Fruit fly (Drosophila melanogaster) whole organism, pupa: ENCODE results near the gene ort.

Experiments used
- CG10348 ChIP-seq: fragments of 200-800 bp; sonication (Bioruptor generic); IDR thresholded peaks from 2 replicates; pipeline ENCODE4 v1.3.6; 2022; ENCODE audit warnings: missing biosample characterization, missing genetic modification characterization
- CG12605 ChIP-seq: fragments of 200-800 bp; sonication (Bioruptor generic); IDR thresholded peaks from 2 replicates; pipeline ENCODE4 v1.3.6; 2022; ENCODE audit warnings: missing biosample characterization, missing genetic modification characterization
- CG13204 ChIP-seq: fragments of 200-800 bp; sonication (Bioruptor generic); optimal IDR thresholded peaks from 2 replicates; lab custom pipeline; 2018; ENCODE audit warnings: missing biosample characterization, mild to moderate bottlenecking, missing genetic modification characterization, moderate library complexity
- CG14655 ChIP-seq: fragments of 200-800 bp; sonication (Bioruptor generic); optimal IDR thresholded peaks from 3 replicates; lab custom pipeline; 2017; ENCODE audit warnings: mild to moderate bottlenecking, missing biosample characterization, missing genetic modification reagents, missing genetic modification characterization
- CG15710 ChIP-seq: fragments of 200-800 bp; sonication (Bioruptor generic); optimal IDR thresholded peaks from 2 replicates; lab custom pipeline; 2018; ENCODE audit warnings: missing biosample characterization, mild to moderate bottlenecking, missing genetic modification characterization, moderate library complexity
- CG17806 ChIP-seq: fragments of 200-800 bp; sonication (Bioruptor generic); optimal IDR thresholded peaks from 2 replicates; lab custom pipeline; 2018; ENCODE audit warnings: missing biosample characterization, mild to moderate bottlenecking, missing genetic modification characterization, moderate library complexity
- CG32121 ChIP-seq: fragments of 200-800 bp; sonication (Bioruptor generic); IDR thresholded peaks from 2 replicates; pipeline ENCODE4 v1.3.6; 2022; ENCODE audit warnings: missing biosample characterization, missing genetic modification characterization
- CG34367 ChIP-seq: fragments of 200-800 bp; sonication (Bioruptor generic); optimal IDR thresholded peaks from 2 replicates; lab custom pipeline; 2018; ENCODE audit warnings: missing biosample characterization, mild to moderate bottlenecking, missing genetic modification characterization
- CG4496 ChIP-seq: fragments of 200-800 bp; sonication (Bioruptor generic); IDR thresholded peaks from 3 replicates; pipeline ENCODE4 v1.3.6; 2022; ENCODE audit warnings: missing biosample characterization, missing genetic modification characterization
- CG8159 ChIP-seq: fragments of 200-800 bp; sonication (Bioruptor generic); optimal IDR thresholded peaks from 3 replicates; lab custom pipeline; 2018; ENCODE audit warnings: missing biosample characterization, mild to moderate bottlenecking, missing genetic modification characterization, moderate library complexity
- CG8301 ChIP-seq: fragments of 200-800 bp; sonication (Bioruptor generic); optimal IDR thresholded peaks from 2 replicates; lab custom pipeline; 2018; ENCODE audit warnings: missing biosample characterization, mild to moderate bottlenecking, missing genetic modification characterization
- CG9948 ChIP-seq: fragments of 200-800 bp; sonication (Bioruptor generic); optimal IDR thresholded peaks from 2 replicates; lab custom pipeline; 2018; ENCODE audit warnings: missing biosample characterization, mild to moderate bottlenecking, missing genetic modification characterization, moderate library complexity
- D1 ChIP-seq: fragments of 200-800 bp; sonication (Bioruptor generic); optimal IDR thresholded peaks from 2 replicates; lab custom pipeline; 2018; ENCODE audit warnings: missing biosample characterization, mild to moderate bottlenecking, missing genetic modification characterization, moderate library complexity
- EcR ChIP-seq: fragments of 200-800 bp; sonication (Bioruptor generic); optimal IDR thresholded peaks from 3 replicates; lab custom pipeline; 2019; ENCODE audit warnings: missing biosample characterization, missing genetic modification characterization, mild to moderate bottlenecking, moderate library complexity, missing genetic modification reagents
- Ets98B ChIP-seq: fragments of 200-800 bp; sonication (Bioruptor generic); IDR thresholded peaks from 2 replicates; pipeline ENCODE4 v1.3.6; 2022; ENCODE audit warnings: missing biosample characterization, missing genetic modification characterization
- Pif1A ChIP-seq: fragments of 200-800 bp; sonication (Bioruptor generic); optimal IDR thresholded peaks from 3 replicates; lab custom pipeline; 2016; ENCODE audit warnings: missing biosample characterization, missing genetic modification characterization
- Pif1B ChIP-seq: fragments of 200-800 bp; sonication (Bioruptor generic); optimal IDR thresholded peaks from 3 replicates; lab custom pipeline; 2016; ENCODE audit warnings: missing biosample characterization, missing genetic modification characterization
- Snoo ChIP-seq: fragments of 200-800 bp; sonication (Bioruptor generic); optimal IDR thresholded peaks from 3 replicates; lab custom pipeline; 2017; ENCODE audit warnings: missing biosample characterization, mild to moderate bottlenecking, missing genetic modification characterization, inconsistent platforms
- fd96Ca ChIP-seq: fragments of 200-800 bp; sonication (Bioruptor generic); IDR thresholded peaks from 3 replicates; pipeline ENCODE4 v1.3.6; 2022; ENCODE audit warnings: missing biosample characterization, missing genetic modification characterization
- gl ChIP-seq: fragments of 200-800 bp; sonication (Bioruptor generic); optimal IDR thresholded peaks from 2 replicates; lab custom pipeline; 2018; ENCODE audit warnings: missing biosample characterization, mild to moderate bottlenecking, missing genetic modification characterization
- rn ChIP-seq: fragments of 200-800 bp; sonication (Bioruptor generic); IDR thresholded peaks from 2 replicates; pipeline ENCODE4 v1.3.6; 2022; ENCODE audit warnings: missing biosample characterization, missing genetic modification characterization

Gene ort

DNA sequence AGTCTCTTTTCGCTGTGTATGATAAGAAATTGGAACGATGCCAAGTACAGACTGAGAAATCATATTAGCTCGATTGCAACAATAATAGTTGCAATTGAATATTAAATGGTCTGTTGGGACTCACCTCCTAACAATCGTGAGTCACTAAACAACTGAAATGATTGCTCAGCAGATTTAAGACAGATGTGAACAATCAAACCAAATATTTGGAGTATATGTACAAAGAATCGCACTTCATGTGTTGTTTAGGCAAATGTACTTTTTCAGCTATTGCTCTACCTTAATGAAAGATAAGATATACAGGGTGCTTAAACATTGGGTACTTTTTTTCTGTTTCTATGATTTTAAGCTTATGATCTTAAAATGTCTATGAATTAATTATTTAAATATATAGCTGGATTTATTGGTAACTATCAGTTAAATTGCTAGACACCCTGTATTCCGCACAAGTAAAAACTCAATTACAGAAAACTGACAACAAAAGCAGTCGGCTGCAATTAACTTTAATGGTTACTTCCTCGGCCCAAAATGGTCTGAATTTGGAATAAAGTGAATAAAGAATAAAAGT, 18.0 kb upstream of the ort start:
- TF ChIP-seq EcR (GFP tag; lab: Kevin White, UChicago) = no peak
- TF ChIP-seq rn = peak; percentile 69; the same call in 1 of the 2 replicates
- no peak for TF ChIP-seq fd96Ca
- TF ChIP-seq CG8301 (tag; lab: Kevin White, UChicago) = peak; percentile 78
- TF ChIP-seq Pif1B (GFP tag; lab: Kevin White, UChicago) = peak; percentile 69
- peak; percentile 57 for TF ChIP-seq gl (tag; lab: Kevin White, UChicago)
- TF ChIP-seq Ets98B (GFP tag; lab: Robert Waterston, UW) = peak; percentile 94
- peak; percentile 88 for TF ChIP-seq CG32121 (GFP tag; lab: Robert Waterston, UW)
- TF ChIP-seq Pif1A (GFP tag; lab: Kevin White, UChicago) = peak; percentile 57
- peak; percentile 75 for TF ChIP-seq CG15710
- TF ChIP-seq CG13204 (GFP tag; lab: Kevin White, UChicago) = peak; percentile 3
- peak; percentile 96 for TF ChIP-seq CG4496 (GFP tag; lab: Robert Waterston, UW)
- no peak for TF ChIP-seq CG10348 (GFP tag; lab: Robert Waterston, UW)
- no peak for TF ChIP-seq D1 (tag; lab: Kevin White, UChicago)
- TF ChIP-seq CG14655 (GFP tag; lab: Kevin White, UChicago) = peak; percentile 83
- TF ChIP-seq CG12605 (GFP tag; lab: Robert Waterston, UW) = peak; percentile 92
- peak; percentile 80 for TF ChIP-seq CG17806
- peak; percentile 75 for TF ChIP-seq CG9948 (tag; lab: Kevin White, UChicago)
- TF ChIP-seq Snoo (tag; lab: Kevin White, UChicago) = peak; percentile 57
- peak; percentile 79 for TF ChIP-seq CG8159
- TF ChIP-seq CG34367 (tag; lab: Kevin White, UChicago) = peak; percentile 68

DNA sequence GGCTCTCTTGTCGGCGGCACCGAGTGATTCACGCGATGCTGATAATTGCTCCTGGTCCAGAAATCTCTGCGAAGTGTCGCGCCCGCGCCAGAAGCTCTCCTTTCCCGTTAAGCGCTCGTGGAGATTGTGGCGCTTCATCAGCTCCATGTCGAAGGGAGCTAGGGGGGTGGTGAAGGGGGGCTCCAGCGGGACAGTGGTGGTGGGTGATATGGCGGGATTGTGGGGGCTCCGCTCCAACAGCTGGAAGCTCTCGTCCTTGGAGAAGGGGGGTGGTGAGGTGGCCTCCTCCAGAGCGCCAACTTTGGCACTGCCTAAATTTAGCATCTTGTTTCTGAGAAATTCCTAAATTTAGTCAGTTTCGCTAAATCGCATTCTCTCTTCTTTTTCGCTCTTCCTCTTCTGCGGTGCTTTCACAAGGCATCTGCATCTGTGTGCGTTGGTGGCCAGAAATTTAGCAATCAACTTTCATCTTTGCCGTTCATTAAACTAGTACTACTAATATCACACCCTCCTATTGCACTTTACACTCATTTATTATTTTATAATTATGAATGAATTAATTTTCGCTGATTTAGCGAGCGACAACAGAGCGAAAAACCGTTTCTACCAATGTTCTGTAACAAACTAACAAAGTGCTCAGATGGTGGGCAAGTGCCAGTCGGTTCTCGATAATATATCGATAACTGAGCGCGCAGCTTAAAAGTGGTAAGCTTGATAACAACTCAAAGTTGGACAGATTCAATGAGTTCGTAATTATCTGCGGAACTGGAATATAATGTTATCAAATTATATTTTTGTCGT, 17.3 kb upstream of the ort start, which contains the start of gene subdued:
TSS of gene subdued (minus strand) at position 631 of the 801 bp plus-strand sequence.
- 0 out of 2 replicates have a peak, but pooled peaks have one; percentile 29 for TF ChIP-seq CG12605 (GFP tag; lab: Robert Waterston, UW)
- TF ChIP-seq Pif1A (GFP tag; lab: Kevin White, UChicago) = no peak
- TF ChIP-seq Pif1B (GFP tag; lab: Kevin White, UChicago) = no peak
- 0 out of 2 replicates have a peak, but pooled peaks have one; percentile 11 for TF ChIP-seq CG32121 (GFP tag; lab: Robert Waterston, UW)
- no peak for TF ChIP-seq CG17806
- 0 out of 3 replicates have a peak, but pooled peaks have one; percentile 23 for TF ChIP-seq CG4496 (GFP tag; lab: Robert Waterston, UW)
- TF ChIP-seq rn = no peak
- peak; percentile 7 for TF ChIP-seq CG13204 (GFP tag; lab: Kevin White, UChicago)

DNA sequence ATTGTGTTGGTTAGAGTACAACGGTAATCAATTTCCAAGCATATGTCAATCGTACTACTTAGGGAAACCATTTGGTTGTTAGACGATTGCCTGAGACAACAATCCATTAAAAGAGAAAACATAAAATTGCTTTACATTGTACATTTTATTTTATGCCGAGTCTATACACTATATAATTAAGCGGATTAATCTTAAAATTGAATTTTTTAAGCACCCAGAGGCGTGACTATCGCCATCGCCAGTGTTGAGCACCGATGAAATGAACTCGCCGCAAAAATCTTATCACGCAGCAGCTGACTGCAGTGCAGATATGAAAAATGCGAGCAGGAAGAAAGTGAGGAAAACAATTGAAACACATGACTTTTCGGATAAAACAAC, 16.7 kb upstream of the ort start:
- TF ChIP-seq CG4496 (GFP tag; lab: Robert Waterston, UW) = 0 out of 3 replicates have a peak, but pooled peaks have one; percentile 23
- TF ChIP-seq fd96Ca = no peak
- peak; percentile 20; the same call in 1 of the 2 replicates for TF ChIP-seq Ets98B (GFP tag; lab: Robert Waterston, UW)

- TF ChIP-seq CG4496 (GFP tag; lab: Robert Waterston, UW) = peak; percentile 67; the same call in 2 of the 3 replicates
- TF ChIP-seq Pif1A (GFP tag; lab: Kevin White, UChicago) = no peak
- TF ChIP-seq D1 (tag; lab: Kevin White, UChicago) = no peak
- TF ChIP-seq CG8301 (tag; lab: Kevin White, UChicago) = peak; percentile 14
- peak; percentile 9 for TF ChIP-seq Pif1B (GFP tag; lab: Kevin White, UChicago)
- peak; percentile 28; the same call in 1 of the 2 replicates for TF ChIP-seq Ets98B (GFP tag; lab: Robert Waterston, UW)
- peak; percentile 65 for TF ChIP-seq EcR (GFP tag; lab: Kevin White, UChicago)
- no peak for TF ChIP-seq CG9948 (tag; lab: Kevin White, UChicago)
- TF ChIP-seq CG17806 = no peak
- peak; percentile 37 for TF ChIP-seq gl (tag; lab: Kevin White, UChicago)
- TF ChIP-seq CG32121 (GFP tag; lab: Robert Waterston, UW) = peak; percentile 41; the same call in 1 of the 2 replicates
- TF ChIP-seq CG10348 (GFP tag; lab: Robert Waterston, UW) = no peak
- no peak for TF ChIP-seq CG34367 (tag; lab: Kevin White, UChicago)
- peak; percentile 51; the same call in 2 of the 3 replicates for TF ChIP-seq fd96Ca
- peak; percentile 29 for TF ChIP-seq CG8159
- no peak for TF ChIP-seq CG15710
Measured at dm6 chr3R:19644094-19644900, 15.3 kb upstream of the ort start, which contains the start of gene Vha13. Gene Vha13 (minus strand): TSS chr3R:19644386.

DNA sequence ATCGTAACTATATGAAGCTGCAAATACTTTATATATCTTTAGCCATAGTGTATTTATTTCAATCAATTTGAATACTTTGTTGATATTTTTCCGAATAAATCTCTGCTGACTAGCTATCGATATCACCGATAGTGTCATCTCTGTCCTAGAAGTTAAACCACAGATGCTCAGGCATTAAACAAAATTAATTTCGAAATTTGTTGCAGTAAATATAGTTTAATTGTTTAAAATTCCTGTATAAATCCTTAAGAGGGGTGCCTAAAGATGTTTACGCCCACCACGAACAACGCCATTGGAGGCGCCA, 14.7 kb upstream of the ort start, which contains the start of gene Nup58:
TSS of gene Nup58 (plus strand) at position 126 of the 304 bp plus-strand sequence.
- TF ChIP-seq gl (tag; lab: Kevin White, UChicago) (no peak), CG9948 (tag; lab: Kevin White, UChicago) (no peak), Pif1B (GFP tag; lab: Kevin White, UChicago) (no peak), Pif1A (GFP tag; lab: Kevin White, UChicago) (no peak), CG10348 (GFP tag; lab: Robert Waterston, UW) (no peak), CG12605 (GFP tag; lab: Robert Waterston, UW) (no peak), CG17806 (no peak), CG32121 (GFP tag; lab: Robert Waterston, UW) (no peak), CG8301 (tag; lab: Kevin White, UChicago) (no peak), EcR (GFP tag; lab: Kevin White, UChicago) (no peak), Ets98B (GFP tag; lab: Robert Waterston, UW) (no peak), Snoo (tag; lab: Kevin White, UChicago) (no peak), CG4496 (GFP tag; lab: Robert Waterston, UW) (no peak), D1 (tag; lab: Kevin White, UChicago) (no peak), fd96Ca (no peak), CG34367 (tag; lab: Kevin White, UChicago) (no peak), CG15710 (no peak)
- TF ChIP-seq, all 21 proteins: peak for 0
